Fruit fly (Drosophila melanogaster) whole organism, wandering third instar larva: Measurements from ENCODE around the gene lbl.

ENCODE experiments used
- Abd-B ChIP-seq: fragments of >200 bp; optimal IDR thresholded peaks from 2 replicates; lab custom pipeline; 2017; ENCODE audit warnings: missing biosample characterization, missing genetic modification characterization
- CG32264 ChIP-seq: fragments of 200-800 bp; sonication (Bioruptor generic); optimal IDR thresholded peaks from 2 replicates; lab custom pipeline; 2016; ENCODE audit warnings: missing biosample characterization, missing genetic modification characterization
- CG9705 ChIP-seq: fragments of 200-800 bp; sonication (Bioruptor generic); optimal IDR thresholded peaks from 2 replicates; lab custom pipeline; 2018; ENCODE audit warnings: missing biosample characterization, mild to moderate bottlenecking, missing genetic modification characterization
- CrebA ChIP-seq: fragments of 200-800 bp; sonication (Bioruptor generic); optimal IDR thresholded peaks from 2 replicates; lab custom pipeline; 2016; ENCODE audit warnings: missing biosample characterization, mild to moderate bottlenecking, missing genetic modification characterization, borderline replicate concordance
- Dfd ChIP-seq: fragments of >200 bp; optimal IDR thresholded peaks from 2 replicates; lab custom pipeline; 2017; ENCODE audit warnings: missing biosample characterization, missing genetic modification characterization
- Dif ChIP-seq: fragments of 200-275, 200-300 bp; sonication (Bioruptor generic); optimal IDR thresholded peaks from 2 replicates; lab custom pipeline; 2018; ENCODE audit warnings: missing biosample characterization, missing genetic modification characterization; ENCODE audit not compliant: partially characterized antibody
- GATAd ChIP-seq: sonication (Bioruptor generic); optimal IDR thresholded peaks from 2 replicates; lab custom pipeline; 2016; ENCODE audit warnings: missing biosample characterization, missing genetic modification characterization
- HLH106 ChIP-seq: fragments of 200-800 bp; optimal IDR thresholded peaks from 3 replicates; lab custom pipeline; 2019; ENCODE audit warnings: missing biosample characterization, mild to moderate bottlenecking, missing genetic modification characterization, moderate library complexity
- Hnf4 ChIP-seq: fragments of 200-800 bp; sonication (Bioruptor generic); optimal IDR thresholded peaks from 2 replicates; lab custom pipeline; 2016; ENCODE audit warnings: missing biosample characterization, mild to moderate bottlenecking, missing genetic modification characterization
- Hr83 ChIP-seq: fragments of 200-300 bp; sonication (Bioruptor generic); optimal IDR thresholded peaks from 2 replicates; lab custom pipeline; 2016; ENCODE audit warnings: missing biosample characterization, mild to moderate bottlenecking, missing genetic modification characterization, moderate library complexity; ENCODE audit not compliant: poor library complexity, severe bottlenecking
- Jra ChIP-seq: sonication (Bioruptor generic); optimal IDR thresholded peaks from 2 replicates; lab custom pipeline; 2016; ENCODE audit warnings: missing biosample characterization, missing genetic modification characterization
- Myc ChIP-seq: fragments of >200 bp; optimal IDR thresholded peaks from 2 replicates; lab custom pipeline; 2017
- N ChIP-seq: fragments of >200 bp; optimal IDR thresholded peaks from 2 replicates; lab custom pipeline; 2018; ENCODE audit warnings: missing biosample characterization, missing external identifiers, missing genetic modification characterization
- OdsH ChIP-seq: fragments of 200-800 bp; sonication (Bioruptor generic); optimal IDR thresholded peaks from 2 replicates; lab custom pipeline; 2016; ENCODE audit warnings: missing biosample characterization, mild to moderate bottlenecking, missing genetic modification characterization
- Sp1 ChIP-seq: fragments of 200-800 bp; sonication (Bioruptor generic); optimal IDR thresholded peaks from 3 replicates; lab custom pipeline; 2019; ENCODE audit warnings: missing biosample characterization, mild to moderate bottlenecking, missing genetic modification characterization, moderate library complexity
- Vsx2 ChIP-seq: fragments of 200-300, 225-300 bp; sonication (Bioruptor generic); optimal IDR thresholded peaks from 2 replicates; lab custom pipeline; 2018; ENCODE audit warnings: missing biosample characterization, missing genetic modification characterization; ENCODE audit not compliant: partially characterized antibody
- br ChIP-seq: fragments of 200-800 bp; sonication (Bioruptor generic); optimal IDR thresholded peaks from 2 replicates; lab custom pipeline; 2016; ENCODE audit warnings: missing biosample characterization, missing genetic modification characterization
- brk ChIP-seq: fragments of 200-800 bp; sonication (Bioruptor generic); optimal IDR thresholded peaks from 2 replicates; lab custom pipeline; 2016; ENCODE audit warnings: missing biosample characterization, mild to moderate bottlenecking, missing genetic modification characterization
- dl ChIP-seq, 2 experiments: fragments of 175-275, 200-275 bp in 1 of 2; fragments of 200-275 bp in 1 of 2; sonication (Bioruptor generic); optimal IDR thresholded peaks; lab custom pipeline; 2018; ENCODE audit warnings: mild to moderate bottlenecking in 2 of 2, missing biosample characterization in 2 of 2, missing genetic modification characterization in 2 of 2, moderate library complexity in 2 of 2; ENCODE audit not compliant: partially characterized antibody in 2 of 2, insufficient read depth in 1 of 2
- dmrt93B ChIP-seq: fragments of 200-800 bp; sonication (Bioruptor generic); optimal IDR thresholded peaks from 2 replicates; lab custom pipeline; 2018; ENCODE audit warnings: missing biosample characterization, mild to moderate bottlenecking, missing genetic modification characterization
- dsf ChIP-seq: sonication (Bioruptor generic); optimal IDR thresholded peaks from 2 replicates; lab custom pipeline; 2016; ENCODE audit warnings: missing biosample characterization, missing genetic modification characterization, borderline replicate concordance
- ey ChIP-seq: fragments of 200-800 bp; sonication (Bioruptor generic); optimal IDR thresholded peaks from 2 replicates; lab custom pipeline; 2016; ENCODE audit warnings: missing biosample characterization, missing genetic modification characterization
- foxo ChIP-seq, 2 experiments: fragments of 200-800 bp; sonication (Bioruptor generic); optimal IDR thresholded peaks; 2 replicates in 1 of 2; 3 replicates in 1 of 2; lab custom pipeline; 2016 to 2017; ENCODE audit warnings: missing biosample characterization in 2 of 2, missing genetic modification characterization in 2 of 2
- fru ChIP-seq: fragments of 200-800 bp; sonication (Bioruptor generic); optimal IDR thresholded peaks from 3 replicates; lab custom pipeline; 2016; ENCODE audit warnings: missing biosample characterization, mild to moderate bottlenecking, missing genetic modification characterization
- h ChIP-seq: fragments of 200-800 bp; sonication (Bioruptor generic); optimal IDR thresholded peaks from 3 replicates; lab custom pipeline; 2016; ENCODE audit warnings: missing biosample characterization, mild to moderate bottlenecking, missing genetic modification characterization
- jim ChIP-seq: fragments of 175-275, 200-325 bp; sonication (Bioruptor generic); optimal IDR thresholded peaks from 2 replicates; lab custom pipeline; 2016; ENCODE audit warnings: missing biosample characterization, mild to moderate bottlenecking, missing genetic modification characterization
- lola ChIP-seq: fragments of >200 bp; optimal IDR thresholded peaks from 2 replicates; lab custom pipeline; 2017; ENCODE audit warnings: missing biosample characterization, missing genetic modification characterization
- rgr ChIP-seq: fragments of 200-800 bp; sonication (Bioruptor generic); optimal IDR thresholded peaks from 3 replicates; lab custom pipeline; 2016; ENCODE audit warnings: missing biosample characterization, mild to moderate bottlenecking, missing genetic modification characterization
- sage ChIP-seq: fragments of 200-800 bp; sonication (Bioruptor generic); optimal IDR thresholded peaks from 2 replicates; lab custom pipeline; 2016; ENCODE audit warnings: missing biosample characterization, mild to moderate bottlenecking, missing genetic modification characterization
- sv ChIP-seq: fragments of 200-800 bp; sonication (Bioruptor generic); optimal IDR thresholded peaks from 3 replicates; lab custom pipeline; 2016; ENCODE audit warnings: missing biosample characterization, missing genetic modification characterization
- tai ChIP-seq: sonication (Bioruptor generic); optimal IDR thresholded peaks from 2 replicates; lab custom pipeline; 2016; ENCODE audit warnings: missing biosample characterization, missing genetic modification characterization
- usp ChIP-seq: fragments of >200 bp; optimal IDR thresholded peaks from 2 replicates; lab custom pipeline; 2017; ENCODE audit warnings: missing biosample characterization, missing genetic modification characterization
- woc ChIP-seq: sonication (Bioruptor generic); optimal IDR thresholded peaks from 2 replicates; lab custom pipeline; 2016; ENCODE audit warnings: missing biosample characterization, mild to moderate bottlenecking, missing genetic modification characterization

lbl gene

dm6 chr3R:21406708-21407107 is 27.2 kb downstream of the lbl start:
- no peak for TF ChIP-seq Jra (GFP tag; lab: Kevin White, UChicago)
- TF ChIP-seq dmrt93B, result no peak
- no peak for TF ChIP-seq rgr
- no peak for TF ChIP-seq ey (GFP tag; lab: Kevin White, UChicago)
- no peak for TF ChIP-seq Dfd (GFP tag; lab: Kevin White, UChicago)
- TF ChIP-seq fru (GFP tag; lab: Kevin White, UChicago), result no peak
- TF ChIP-seq sv (GFP tag; lab: Kevin White, UChicago), result no peak
- no peak for TF ChIP-seq br (GFP tag; lab: Kevin White, UChicago)
- no peak for TF ChIP-seq Sp1
- no peak for TF ChIP-seq Hr83
- TF ChIP-seq GATAd (GFP tag; lab: Kevin White, UChicago), result no peak
- no peak for TF ChIP-seq lola (GFP tag; lab: Kevin White, UChicago)
- no peak for TF ChIP-seq sage (GFP tag; lab: Kevin White, UChicago)
- TF ChIP-seq Myc (lab: Kevin White, UChicago), result no peak
- TF ChIP-seq OdsH (GFP tag; lab: Kevin White, UChicago), result no peak
- no peak for TF ChIP-seq Abd-B

DNA sequence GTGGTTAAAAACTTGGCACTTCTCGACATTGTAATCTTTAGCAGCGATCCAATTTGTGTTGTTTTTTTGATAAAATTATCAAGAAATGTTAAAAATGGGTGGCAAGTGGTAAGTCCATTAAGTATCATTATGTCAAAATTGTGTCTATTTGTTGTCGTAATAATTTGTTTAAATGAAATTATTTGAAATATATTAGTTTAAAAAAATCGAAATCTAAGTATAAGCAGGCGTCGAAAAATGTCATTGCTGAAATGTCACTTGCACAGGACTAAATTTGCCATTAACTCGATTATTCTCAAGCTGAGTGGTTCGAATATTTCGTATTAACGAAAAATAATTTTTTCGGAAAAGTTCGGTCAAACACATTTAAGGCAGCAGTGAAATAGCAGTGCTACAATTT is 30.5 kb downstream of the lbl start, which contains the start of gene CG7907:
Gene CG7907, plus strand, starts transcription at position 301 of the 400 bp plus-strand sequence.
- TF ChIP-seq fru (GFP tag; lab: Kevin White, UChicago) (no peak), Dif (GFP tag; lab: Kevin White, UChicago) (no peak), Sp1 (no peak), N (GFP tag; lab: Kevin White, UChicago) (no peak), Abd-B (no peak), h (GFP tag; lab: Kevin White, UChicago) (no peak), dsf (GFP tag; lab: Kevin White, UChicago) (no peak), Dfd (GFP tag; lab: Kevin White, UChicago) (no peak), jim (no peak), br (GFP tag; lab: Kevin White, UChicago) (no peak), foxo (GFP tag; optimal IDR thresholded peaks at IDR 0.05; lab: Kevin White, UChicago) (no peak), OdsH (GFP tag; lab: Kevin White, UChicago) (no peak), tai (GFP tag; lab: Kevin White, UChicago) (no peak), Hr83 (no peak), GATAd (GFP tag; lab: Kevin White, UChicago) (no peak), CG9705 (GFP tag; lab: Kevin White, UChicago) (no peak)

DNA sequence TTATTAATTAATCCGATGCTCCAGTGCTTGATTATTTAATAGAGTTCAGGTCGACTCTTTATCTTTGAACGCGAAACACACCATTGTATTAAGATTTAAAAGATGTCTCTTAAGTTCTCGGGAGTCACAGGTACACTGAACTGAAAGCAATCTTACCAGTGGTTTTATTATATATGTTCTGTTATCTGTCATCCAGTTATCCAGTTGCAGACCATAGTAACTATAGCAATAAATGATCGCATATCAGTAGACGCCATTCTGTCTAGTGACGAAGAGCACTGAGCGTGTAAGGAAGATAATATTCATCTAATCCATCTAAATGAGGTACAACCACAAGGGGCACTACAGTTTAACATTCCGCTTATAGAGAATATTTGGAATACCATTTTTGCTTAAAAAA is 34.3 kb downstream of the lbl start, which contains the start of gene Ugt49B2:
Gene Ugt49B2, minus strand, starts transcription at position 101 of the 400 bp plus-strand sequence.
- no peak for TF ChIP-seq br (GFP tag; lab: Kevin White, UChicago)
- TF ChIP-seq Hr83, result no peak
- TF ChIP-seq N (GFP tag; lab: Kevin White, UChicago), result no peak
- TF ChIP-seq Myc (lab: Kevin White, UChicago), result no peak
- TF ChIP-seq HLH106 (tag; lab: Kevin White, UChicago), result no peak
- TF ChIP-seq rgr, result no peak
- TF ChIP-seq Abd-B, result no peak
- TF ChIP-seq Vsx2, result no peak
- no peak for TF ChIP-seq CrebA (GFP tag; lab: Kevin White, UChicago)
- TF ChIP-seq woc, result no peak
- no peak for TF ChIP-seq CG9705 (GFP tag; lab: Kevin White, UChicago)
- no peak for TF ChIP-seq tai (GFP tag; lab: Kevin White, UChicago)
- no peak for TF ChIP-seq sv (GFP tag; lab: Kevin White, UChicago)
- TF ChIP-seq lola (GFP tag; lab: Kevin White, UChicago), result no peak
- TF ChIP-seq Hnf4 (GFP tag; lab: Kevin White, UChicago), result no peak
- no peak for TF ChIP-seq foxo (GFP tag; optimal IDR thresholded peaks at IDR 0.05; lab: Kevin White, UChicago)
- TF ChIP-seq dl (GFP tag; optimal IDR thresholded peaks at IDR 0.05; lab: Kevin White, UChicago; ENCODE audit: insufficient read depth in 1 of 2, partially characterized antibody in 2 of 2), result no peak
- no peak for TF ChIP-seq dsf (GFP tag; lab: Kevin White, UChicago)
- no peak for TF ChIP-seq h (GFP tag; lab: Kevin White, UChicago)
- TF ChIP-seq brk, result no peak

dm6 chr3R:21393005-21393729 is 40.8 kb downstream of the lbl start:
- TF ChIP-seq CG32264 (GFP tag; lab: Kevin White, UChicago) (no peak), rgr (no peak), lola (GFP tag; lab: Kevin White, UChicago) (no peak), usp (GFP tag; lab: Kevin White, UChicago) (no peak), brk (no peak)
